Fruit fly (Drosophila melanogaster): Measurements from ENCODE around the gene vito.

The vito gene

DNA sequence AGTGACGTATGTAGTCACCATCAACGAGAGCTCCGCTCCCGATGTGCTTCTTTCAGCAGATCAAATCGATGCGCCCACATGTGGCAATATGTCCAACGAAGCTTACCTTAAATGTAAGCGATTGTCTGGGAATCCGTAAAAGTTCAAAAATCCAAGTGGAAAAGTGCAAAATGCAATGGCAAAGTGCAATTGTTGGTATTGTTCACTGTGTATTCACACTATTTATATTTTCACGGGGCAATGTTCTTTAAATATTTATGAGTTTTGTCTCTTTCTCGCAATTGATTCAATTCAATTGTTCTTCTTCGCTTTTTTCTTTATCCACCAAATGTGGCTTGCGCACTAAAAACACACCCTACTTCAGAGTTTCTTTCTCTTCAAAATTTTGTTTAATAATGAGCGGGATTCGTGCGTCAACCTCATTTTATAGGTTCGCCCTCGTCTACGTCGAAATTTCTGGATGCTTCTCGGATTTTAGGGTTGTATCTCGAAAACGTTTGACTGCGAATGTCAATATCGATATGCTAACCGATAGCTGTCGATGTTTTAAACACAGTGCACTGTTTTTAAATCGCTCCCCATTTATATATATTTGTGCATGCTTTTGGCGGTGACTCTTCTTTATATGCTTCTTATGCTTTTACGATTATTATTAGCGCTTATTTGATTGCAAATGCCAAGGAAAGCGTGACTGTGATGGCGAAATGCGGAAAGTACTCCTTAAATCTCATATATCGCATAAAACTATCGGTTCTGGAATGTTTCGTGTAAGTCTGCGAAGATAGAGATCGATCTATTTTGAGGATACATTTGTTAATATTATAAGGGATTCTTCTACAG, 25.2 kb downstream of the vito start, which contains the start of gene DnaJ-1:
DnaJ-1 (minus strand) TSS at position 450 of the 840 bp plus-strand sequence.
- TF ChIP-seq CG14711 (tag; optimal IDR thresholded peaks at IDR 0.05): peak; percentile 98
- peak; percentile 47 for TF ChIP-seq Hr96 (GFP tag; optimal IDR thresholded peaks at IDR 0.05)
- TF ChIP-seq CG5204 (GFP tag; optimal IDR thresholded peaks at IDR 0.05): peak; percentile 67
- TF ChIP-seq cic (GFP tag; optimal IDR thresholded peaks at IDR 0.05): peak; percentile 82
- TF ChIP-seq bab1 (GFP tag; optimal IDR thresholded peaks at IDR 0.05): peak; percentile 84
- peak; percentile 45 for TF ChIP-seq CG33017 (tag; optimal IDR thresholded peaks at IDR 0.05)
- TF ChIP-seq CG7101 (tag; optimal IDR thresholded peaks at IDR 0.05): peak; percentile 56
- TF ChIP-seq CG11617 (GFP tag; optimal IDR thresholded peaks at IDR 0.05): peak; percentile 68
- TF ChIP-seq Clk (GFP tag; optimal IDR thresholded peaks at IDR 0.05): no peak
- TF ChIP-seq kay (GFP tag; ENCODE audit: borderline replicate concordance): peak; percentile 90
- TF ChIP-seq pad (GFP tag; optimal IDR thresholded peaks at IDR 0.05): no peak
- TF ChIP-seq toe (GFP tag; optimal IDR thresholded peaks at IDR 0.05): peak; percentile 58
- TF ChIP-seq ovo (GFP tag; optimal IDR thresholded peaks at IDR 0.05): peak; percentile 57
- TF ChIP-seq cnc (optimal IDR thresholded peaks at IDR 0.05): no peak
- peak; percentile 60 for TF ChIP-seq tj (GFP tag; optimal IDR thresholded peaks at IDR 0.05)
- TF ChIP-seq Crg-1 (GFP tag; optimal IDR thresholded peaks at IDR 0.05): peak; percentile 62
- peak; percentile 65 for TF ChIP-seq CG12768 (GFP tag; optimal IDR thresholded peaks at IDR 0.05)
- peak; percentile 73 for TF ChIP-seq Mnt (GFP tag; optimal IDR thresholded peaks at IDR 0.05)
- peak; percentile 28 for TF ChIP-seq CG1620 (GFP tag; optimal IDR thresholded peaks at IDR 0.05)
- TF ChIP-seq CG7045 (GFP tag; optimal IDR thresholded peaks at IDR 0.05): peak; percentile 32

DNA sequence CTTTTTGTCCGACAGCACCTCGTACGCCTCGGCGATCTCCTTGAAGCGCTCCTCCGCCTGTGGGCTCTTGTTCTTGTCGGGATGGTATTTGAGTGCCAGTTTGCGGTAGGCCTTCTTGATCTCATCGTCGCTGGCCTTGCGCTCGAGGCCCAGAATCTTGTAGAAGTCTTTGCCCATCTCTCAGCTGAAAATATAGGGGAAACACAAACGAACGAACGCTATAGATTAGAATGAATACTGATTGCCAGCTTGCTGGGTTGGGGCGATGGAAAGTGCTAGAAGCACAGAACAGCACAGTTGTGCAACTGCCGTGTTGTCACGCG, 25.8 kb downstream of the vito start:
- TF ChIP-seq pad (GFP tag; optimal IDR thresholded peaks at IDR 0.05) (no peak), tj (GFP tag; optimal IDR thresholded peaks at IDR 0.05) (no peak), Clk (GFP tag; optimal IDR thresholded peaks at IDR 0.05) (peak; percentile 88)

DNA sequence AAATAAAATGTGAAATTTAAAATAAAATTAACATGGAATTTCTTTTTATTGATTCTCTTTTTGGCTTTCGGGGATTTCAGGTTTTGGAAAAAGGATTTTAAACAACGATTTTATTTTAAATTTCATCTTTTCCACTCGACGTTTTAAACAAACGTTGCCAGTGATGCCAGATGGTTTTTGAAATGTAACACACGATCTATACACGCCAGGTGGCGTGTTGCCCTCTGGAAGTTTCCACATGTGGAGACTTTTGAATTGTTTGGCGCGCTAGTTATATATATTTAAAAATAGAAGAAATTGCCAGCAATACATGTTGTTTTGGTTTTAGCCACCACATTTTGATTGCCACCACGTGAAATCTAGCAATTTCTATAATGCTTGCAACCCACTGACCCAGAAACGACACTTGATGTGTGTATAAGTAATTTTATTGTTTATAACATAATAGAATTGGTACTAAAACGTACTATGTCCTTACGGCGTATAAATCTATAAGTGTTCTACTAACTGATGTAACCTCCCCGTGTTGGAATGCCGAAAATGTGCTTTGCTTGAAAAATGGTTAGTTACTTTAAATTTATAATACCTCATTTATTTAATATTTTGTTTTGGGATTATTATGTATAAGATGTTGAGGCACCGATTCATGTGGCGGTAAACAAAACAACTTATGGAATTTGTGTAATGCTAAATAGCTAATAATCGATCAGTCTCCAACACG, 27.4 kb downstream of the vito start:
- TF ChIP-seq toe (GFP tag; optimal IDR thresholded peaks at IDR 0.05) (no peak), Mnt (GFP tag; optimal IDR thresholded peaks at IDR 0.05) (peak; percentile 11), Clk (GFP tag; optimal IDR thresholded peaks at IDR 0.05) (peak; percentile 62), tj (GFP tag; optimal IDR thresholded peaks at IDR 0.05) (no peak), CG7045 (GFP tag; optimal IDR thresholded peaks at IDR 0.05) (no peak), kay (GFP tag; ENCODE audit: borderline replicate concordance) (peak; percentile 91), CG33017 (tag; optimal IDR thresholded peaks at IDR 0.05) (no peak), CG14711 (tag; optimal IDR thresholded peaks at IDR 0.05) (no peak), Hr96 (GFP tag; optimal IDR thresholded peaks at IDR 0.05) (no peak), cic (GFP tag; optimal IDR thresholded peaks at IDR 0.05) (peak; percentile 13), ovo (GFP tag; optimal IDR thresholded peaks at IDR 0.05) (peak; percentile 51), CG11617 (GFP tag; optimal IDR thresholded peaks at IDR 0.05) (no peak), CG1620 (GFP tag; optimal IDR thresholded peaks at IDR 0.05) (peak; percentile 9), pad (GFP tag; optimal IDR thresholded peaks at IDR 0.05) (no peak), bab1 (GFP tag; optimal IDR thresholded peaks at IDR 0.05) (peak; percentile 60), CG7101 (tag; optimal IDR thresholded peaks at IDR 0.05) (no peak), CG5204 (GFP tag; optimal IDR thresholded peaks at IDR 0.05) (no peak)

dm6 chr3L:5731639-5732038, 45.5 kb downstream of the vito start:
- no peak for TF ChIP-seq pad (GFP tag; optimal IDR thresholded peaks at IDR 0.05)
- TF ChIP-seq toe (GFP tag; optimal IDR thresholded peaks at IDR 0.05): no peak
- no peak for TF ChIP-seq Mnt (GFP tag; optimal IDR thresholded peaks at IDR 0.05)
- TF ChIP-seq Crg-1 (GFP tag; optimal IDR thresholded peaks at IDR 0.05): no peak
- no peak for TF ChIP-seq ovo (GFP tag; optimal IDR thresholded peaks at IDR 0.05)
- TF ChIP-seq kay (GFP tag; ENCODE audit: borderline replicate concordance): no peak
- TF ChIP-seq CG14711 (tag; optimal IDR thresholded peaks at IDR 0.05): no peak
- TF ChIP-seq CG33017 (tag; optimal IDR thresholded peaks at IDR 0.05): no peak
- no peak for TF ChIP-seq CG12768 (GFP tag; optimal IDR thresholded peaks at IDR 0.05)
- TF ChIP-seq CG7101 (tag; optimal IDR thresholded peaks at IDR 0.05): no peak
- no peak for TF ChIP-seq bab1 (GFP tag; optimal IDR thresholded peaks at IDR 0.05)
